Fruit fly (Drosophila melanogaster): Measurements from ENCODE around the gene Acf.

dm6 chr3R:31825571-31826068, 31.8 kb downstream of the Acf start:
- no peak for TF ChIP-seq Ets21C (GFP tag; optimal IDR thresholded peaks at IDR 0.05)
- TF ChIP-seq CG4318 (GFP tag; optimal IDR thresholded peaks at IDR 0.05): no peak
- no peak for TF ChIP-seq Hr39 (GFP tag; optimal IDR thresholded peaks at IDR 0.05)
- no peak for TF ChIP-seq dsx (GFP tag; optimal IDR thresholded peaks at IDR 0.05; ENCODE audit: poor library complexity, severe bottlenecking)
- no peak for TF ChIP-seq Sox15 (GFP tag; optimal IDR thresholded peaks at IDR 0.05)
- no peak for TF ChIP-seq pdm3 (GFP tag; optimal IDR thresholded peaks at IDR 0.05)
- no peak for TF ChIP-seq Eip75B (GFP tag; optimal IDR thresholded peaks at IDR 0.05)
- TF ChIP-seq CG6276 (GFP tag; optimal IDR thresholded peaks at IDR 0.05): no peak
